Worm (Caenorhabditis elegans) whole organism, L4/young adult: ENCODE data around the gene smg-9.

Experiments
- W03F9.2 ChIP-seq: fragments of 150-350 bp; optimal IDR thresholded peaks from 2 replicates; lab custom pipeline; 2014; ENCODE audit warnings: missing biosample characterization, missing genetic modification characterization
- him-1 ChIP-seq: sonication (generic microtip); optimal IDR thresholded peaks from 2 replicates; lab custom pipeline; 2016; ENCODE audit warnings: missing genotype, missing genetic modification reagents, missing genetic modification characterization, missing compliant biosample characterization

ce11 chrII:14794935-14795454 lies 42.3 kb upstream of the smg-9 start, which contains the start of gene eif-3.B:
- TF ChIP-seq him-1 (tag; lab: Kevin White, UChicago) (peak; percentile 42), W03F9.2 (tag; lab: Kevin White, UChicago) (peak; percentile 83)
